Fruit fly (Drosophila melanogaster) whole organism, embryonic: ENCODE measurements around the gene scrib.
A peak's percentile ranks its signal among the peaks of the same experiment; 100 is the strongest.

Experiments
- Atf-2 ChIP-seq: fragments of 200-800 bp; sonication (Bioruptor generic); optimal IDR thresholded peaks from 2 replicates; lab custom pipeline; 2016; ENCODE audit warnings: missing biosample characterization, missing genetic modification characterization
- CG11723 ChIP-seq: fragments of 200-800 bp; sonication (Bioruptor generic); optimal IDR thresholded peaks from 2 replicates; lab custom pipeline; 2017; ENCODE audit warnings: missing biosample characterization, mild to moderate bottlenecking, missing genetic modification characterization
- CG12104 ChIP-seq: fragments of 200-800 bp; sonication (Bioruptor generic); optimal IDR thresholded peaks from 3 replicates; lab custom pipeline; 2016; ENCODE audit warnings: missing biosample characterization, missing genetic modification characterization
- CG12219 ChIP-seq: fragments of 200-800 bp; sonication (Bioruptor generic); optimal IDR thresholded peaks from 3 replicates; lab custom pipeline; 2018; ENCODE audit warnings: missing biosample characterization, mild to moderate bottlenecking, missing genetic modification characterization
- CG1233 ChIP-seq: fragments of 200-800 bp; sonication (Bioruptor generic); optimal IDR thresholded peaks from 4 replicates; lab custom pipeline; 2018; ENCODE audit warnings: missing biosample characterization, mild to moderate bottlenecking, missing genetic modification characterization
- CG14441 ChIP-seq: fragments of 200-800 bp; sonication (Bioruptor generic); IDR thresholded peaks from 2 replicates; pipeline ENCODE4 v1.3.6; 2022; ENCODE audit warnings: missing biosample characterization, missing genetic modification characterization
- CG1602 ChIP-seq: fragments of 200-800 bp; sonication (Bioruptor generic); optimal IDR thresholded peaks from 3 replicates; lab custom pipeline; 2016; ENCODE audit warnings: missing biosample characterization, missing genetic modification characterization
- CG16813 ChIP-seq: fragments of 200-800 bp; sonication (Bioruptor generic); IDR thresholded peaks from 3 replicates; pipeline ENCODE4 v1.3.6; 2022; ENCODE audit warnings: missing biosample characterization, missing genetic modification characterization; ENCODE audit not compliant: partially characterized antibody
- CG16863 ChIP-seq: fragments of 200-800 bp; sonication (Bioruptor generic); optimal IDR thresholded peaks from 3 replicates; lab custom pipeline; 2016; ENCODE audit warnings: missing biosample characterization, missing genetic modification characterization
- CG17328 ChIP-seq: fragments of 200-800 bp; sonication (Bioruptor generic); IDR thresholded peaks from 2 replicates; pipeline ENCODE4 v1.3.6; 2022; ENCODE audit warnings: missing biosample characterization, missing genetic modification characterization
- CG1792 ChIP-seq: fragments of 200-800 bp; sonication (Bioruptor generic); optimal IDR thresholded peaks from 2 replicates; lab custom pipeline; 2016; ENCODE audit warnings: missing biosample characterization, missing genetic modification characterization
- CG2199 ChIP-seq: fragments of 200-800 bp; sonication (Bioruptor generic); IDR thresholded peaks from 3 replicates; pipeline ENCODE4 v1.3.6; 2022; ENCODE audit warnings: missing biosample characterization, missing genetic modification characterization
- CG31365 ChIP-seq: fragments of 200-800 bp; sonication (Bioruptor generic); optimal IDR thresholded peaks from 2 replicates; lab custom pipeline; 2018; ENCODE audit warnings: missing biosample characterization, mild to moderate bottlenecking, missing genetic modification characterization
- CG4282 ChIP-seq: fragments of 200-800 bp; sonication (Bioruptor generic); optimal IDR thresholded peaks from 2 replicates; lab custom pipeline; 2016; ENCODE audit warnings: missing biosample characterization, missing genetic modification characterization
- CG6175 ChIP-seq: fragments of 200-800 bp; sonication (Bioruptor generic); IDR thresholded peaks from 3 replicates; pipeline ENCODE4 v1.3.6; 2022; ENCODE audit warnings: missing biosample characterization, missing genetic modification characterization
- CG7745 ChIP-seq: fragments of 200-800 bp; sonication (Bioruptor generic); optimal IDR thresholded peaks from 2 replicates; lab custom pipeline; 2018; ENCODE audit warnings: missing biosample characterization, mild to moderate bottlenecking, missing genetic modification characterization, moderate library complexity
- CG7963 ChIP-seq: fragments of 200-800 bp; sonication (Bioruptor generic); IDR thresholded peaks from 3 replicates; pipeline ENCODE4 v1.3.6; 2022; ENCODE audit warnings: missing biosample characterization, missing genetic modification characterization; ENCODE audit not compliant: partially characterized antibody
- CG8359 ChIP-seq: fragments of 200-800 bp; sonication (Bioruptor generic); optimal IDR thresholded peaks from 2 replicates; lab custom pipeline; 2017; ENCODE audit warnings: missing biosample characterization, mild to moderate bottlenecking, missing genetic modification characterization, borderline replicate concordance
- CG8765 ChIP-seq: fragments of 200-800 bp; sonication (Bioruptor generic); IDR thresholded peaks from 2 replicates; pipeline ENCODE4 v1.3.6; 2022; ENCODE audit warnings: missing biosample characterization, missing genetic modification characterization
- CG8944 ChIP-seq: fragments of 200-800 bp; sonication (Bioruptor generic); optimal IDR thresholded peaks from 3 replicates; lab custom pipeline; 2016; ENCODE audit warnings: missing biosample characterization, missing genetic modification characterization
- CG9797 ChIP-seq: fragments of 200-800 bp; sonication (Bioruptor generic); optimal IDR thresholded peaks from 3 replicates; lab custom pipeline; 2018; ENCODE audit warnings: missing biosample characterization, mild to moderate bottlenecking, missing genetic modification characterization
- CrebB ChIP-seq: fragments of 200-800 bp; sonication (Bioruptor generic); optimal IDR thresholded peaks from 3 replicates; lab custom pipeline; 2018; ENCODE audit warnings: missing biosample characterization, mild to moderate bottlenecking, missing genetic modification characterization
- Deaf1 ChIP-seq: fragments of 200-800 bp; optimal IDR thresholded peaks from 3 replicates; lab custom pipeline; 2019; ENCODE audit warnings: missing biosample characterization, mild to moderate bottlenecking, missing genetic modification characterization, moderate library complexity
- Dp ChIP-seq: fragments of 200-800 bp; sonication (Bioruptor generic); optimal IDR thresholded peaks from 2 replicates; lab custom pipeline; 2018; ENCODE audit warnings: missing biosample characterization, mild to moderate bottlenecking, missing genetic modification characterization, moderate library complexity
- HLH3B ChIP-seq: fragments of 200-800 bp; sonication (Bioruptor generic); IDR thresholded peaks from 2 replicates; pipeline ENCODE4 v1.3.6; 2022; ENCODE audit warnings: missing biosample characterization, missing genetic modification characterization
- HLH4C ChIP-seq: fragments of 200-800 bp; sonication (Bioruptor generic); IDR thresholded peaks from 3 replicates; pipeline ENCODE4 v1.3.6; 2022; ENCODE audit warnings: missing biosample characterization, missing genetic modification characterization; ENCODE audit not compliant: partially characterized antibody
- HLHmδ ChIP-seq: fragments of 200-800 bp; sonication (Bioruptor generic); optimal IDR thresholded peaks from 2 replicates; lab custom pipeline; 2018; ENCODE audit warnings: missing biosample characterization, mild to moderate bottlenecking, missing genetic modification characterization, moderate library complexity
- Lhr ChIP-seq: fragments of 200-800 bp; sonication (Bioruptor generic); optimal IDR thresholded peaks from 3 replicates; lab custom pipeline; 2017; ENCODE audit warnings: mild to moderate bottlenecking, missing biosample characterization, missing genetic modification reagents, missing genetic modification characterization
- Myb ChIP-seq: fragments of 200-800 bp; sonication (Bioruptor generic); optimal IDR thresholded peaks from 2 replicates; lab custom pipeline; 2016; ENCODE audit warnings: missing biosample characterization, missing genetic modification characterization
- NK7.1 ChIP-seq: fragments of 200-800 bp; sonication (Bioruptor generic); optimal IDR thresholded peaks from 3 replicates; lab custom pipeline; 2016; ENCODE audit warnings: missing biosample characterization, missing genetic modification characterization
- Ssrp ChIP-seq: fragments of 200-800 bp; sonication (Bioruptor generic); optimal IDR thresholded peaks from 2 replicates; lab custom pipeline; 2018; ENCODE audit warnings: missing biosample characterization, mild to moderate bottlenecking, missing genetic modification characterization, moderate library complexity
- Xbp1 ChIP-seq: fragments of 200-800 bp; sonication (Bioruptor generic); optimal IDR thresholded peaks from 3 replicates; lab custom pipeline; 2016; ENCODE audit warnings: missing biosample characterization, mild to moderate bottlenecking, missing genetic modification characterization
- chm ChIP-seq: fragments of 200-800 bp; sonication (Bioruptor generic); IDR thresholded peaks from 2 replicates; pipeline ENCODE4 v1.3.6; 2022; ENCODE audit warnings: missing biosample characterization, missing genetic modification characterization
- crc ChIP-seq: fragments of 200-800 bp; sonication (Bioruptor generic); optimal IDR thresholded peaks from 2 replicates; lab custom pipeline; 2016; ENCODE audit warnings: missing biosample characterization, missing genetic modification characterization
- dmrt11E ChIP-seq: fragments of 200-800 bp; sonication (Bioruptor generic); optimal IDR thresholded peaks from 3 replicates; lab custom pipeline; 2018; ENCODE audit warnings: missing biosample characterization, mild to moderate bottlenecking, missing genetic modification characterization, moderate library complexity
- exex ChIP-seq: fragments of 200-800 bp; sonication (Bioruptor generic); optimal IDR thresholded peaks from 4 replicates; lab custom pipeline; 2018; ENCODE audit warnings: missing biosample characterization, mild to moderate bottlenecking, missing genetic modification characterization, moderate library complexity
- fd64A ChIP-seq: fragments of 200-800 bp; sonication (Bioruptor generic); optimal IDR thresholded peaks from 3 replicates; lab custom pipeline; 2018; ENCODE audit warnings: missing biosample characterization, mild to moderate bottlenecking, missing genetic modification characterization
- fu2 ChIP-seq: fragments of 200-800 bp; sonication (Bioruptor generic); optimal IDR thresholded peaks from 2 replicates; lab custom pipeline; 2016; ENCODE audit warnings: missing biosample characterization, missing genetic modification characterization
- gsb ChIP-seq: fragments of 200-800 bp; sonication (Bioruptor generic); IDR thresholded peaks from 2 replicates; pipeline ENCODE4 v1.3.6; 2022; ENCODE audit warnings: missing biosample characterization, missing genetic modification characterization
- gt ChIP-seq: fragments of 200-800 bp; sonication (Bioruptor generic); IDR thresholded peaks from 2 replicates; pipeline ENCODE4 v1.3.6; 2022; ENCODE audit warnings: missing biosample characterization, missing genetic modification characterization
- jing ChIP-seq: fragments of 200-800 bp; sonication (Bioruptor generic); optimal IDR thresholded peaks from 2 replicates; lab custom pipeline; 2018; ENCODE audit warnings: missing biosample characterization, mild to moderate bottlenecking, missing genetic modification characterization
- klu ChIP-seq: fragments of 200-800 bp; sonication (Bioruptor generic); IDR thresholded peaks from 2 replicates; pipeline ENCODE4 v1.3.6; 2022; ENCODE audit warnings: missing biosample characterization, missing genetic modification characterization
- nau ChIP-seq: fragments of 200-800 bp; sonication (Bioruptor generic); optimal IDR thresholded peaks from 3 replicates; lab custom pipeline; 2017; ENCODE audit warnings: missing biosample characterization, mild to moderate bottlenecking, missing genetic modification characterization, missing genetic modification reagents
- p53 ChIP-seq: fragments of 200-800 bp; sonication (Bioruptor generic); optimal IDR thresholded peaks from 2 replicates; lab custom pipeline; 2016; ENCODE audit warnings: missing biosample characterization, missing genetic modification characterization
- pho ChIP-seq: fragments of 200-800 bp; sonication (Bioruptor generic); optimal IDR thresholded peaks from 2 replicates; lab custom pipeline; 2016; ENCODE audit warnings: missing biosample characterization, missing genetic modification characterization
- row ChIP-seq: fragments of 200-800 bp; sonication (Bioruptor generic); IDR thresholded peaks from 3 replicates; pipeline ENCODE4 v1.3.6; 2022; ENCODE audit warnings: missing biosample characterization, missing genetic modification characterization
- sens ChIP-seq: fragments of 200-800 bp; sonication (Bioruptor generic); peaks from one replicate; lab custom pipeline; 2016; ENCODE audit warnings: missing biosample characterization, missing genetic modification characterization
- slbo ChIP-seq: fragments of 200-800 bp; sonication (Bioruptor generic); IDR thresholded peaks from 2 replicates; pipeline ENCODE4 v1.3.6; 2022; ENCODE audit warnings: missing biosample characterization, missing genetic modification characterization
- slou ChIP-seq: fragments of 200-800 bp; sonication (Bioruptor generic); optimal IDR thresholded peaks from 3 replicates; lab custom pipeline; 2016; ENCODE audit warnings: missing biosample characterization, missing genetic modification characterization
- toy ChIP-seq: fragments of 200-800 bp; sonication (Bioruptor generic); IDR thresholded peaks from 2 replicates; pipeline ENCODE4 v1.3.6; 2022; ENCODE audit warnings: missing biosample characterization, missing genetic modification characterization
- unpg ChIP-seq: fragments of 200-800 bp; sonication (Bioruptor generic); optimal IDR thresholded peaks from 3 replicates; lab custom pipeline; 2018; ENCODE audit warnings: missing biosample characterization, mild to moderate bottlenecking, missing genetic modification characterization, moderate library complexity

Gene scrib

dm6 chr3R:26555642-26556278, 19.6 kb downstream of the scrib start (continued):
- TF ChIP-seq pho (no peak), CG1602 (GFP tag; lab: Kevin White, UChicago) (no peak), sens (GFP tag; lab: Kevin White, UChicago) (no peak), Ssrp (no peak), CG17328 (GFP tag; lab: Robert Waterston, UW) (no peak), chm (GFP tag; lab: Robert Waterston, UW) (no peak), CG16813 (no peak), Deaf1 (tag; lab: Kevin White, UChicago) (peak; percentile 8), p53 (GFP tag; lab: Kevin White, UChicago) (no peak), toy (no peak), exex (tag; lab: Kevin White, UChicago) (peak; percentile 26), CG4282 (GFP tag; lab: Kevin White, UChicago) (no peak), fu2 (GFP tag; lab: Kevin White, UChicago) (peak; percentile 32), HLH4C (no peak), HLH3B (GFP tag; lab: Robert Waterston, UW) (no peak), CG7963 (GFP tag; lab: Robert Waterston, UW) (no peak), Atf-2 (GFP tag; lab: Kevin White, UChicago) (no peak), crc (GFP tag; lab: Kevin White, UChicago) (no peak), CG1792 (GFP tag; lab: Kevin White, UChicago) (peak; percentile 19), row (GFP tag; lab: Robert Waterston, UW) (peak; percentile 10; the same call in 1 of the 3 replicates), jing (GFP tag; lab: Kevin White, UChicago) (no peak), Myb (GFP tag; lab: Kevin White, UChicago) (peak; percentile 17), CG7745 (no peak), slou (no peak), CG14441 (no peak; the same call in 1 of the 2 replicates), NK7.1 (no peak), Xbp1 (GFP tag; lab: Kevin White, UChicago) (no peak), CG11723 (no peak), CrebB (tag; lab: Kevin White, UChicago) (no peak), CG2199 (GFP tag; lab: Robert Waterston, UW) (no peak), CG31365 (tag; lab: Kevin White, UChicago) (no peak), Dp (GFP tag; lab: Kevin White, UChicago) (no peak), fd64A (GFP tag; lab: Kevin White, UChicago) (no peak), Lhr (GFP tag; lab: Kevin White, UChicago) (no peak), CG6175 (GFP tag; lab: Robert Waterston, UW) (no peak), CG12104 (GFP tag; lab: Kevin White, UChicago) (no peak), gt (GFP tag; lab: Robert Waterston, UW) (no peak), CG16863 (no peak), nau (GFP tag; lab: Kevin White, UChicago) (no peak), HLHmδ (GFP tag; lab: Kevin White, UChicago) (no peak), CG9797 (GFP tag; lab: Kevin White, UChicago) (no peak), CG8359 (GFP tag; lab: Kevin White, UChicago) (no peak), unpg (GFP tag; lab: Kevin White, UChicago) (no peak), CG8944 (GFP tag; lab: Kevin White, UChicago) (no peak), klu (no peak), slbo (GFP tag; lab: Robert Waterston, UW) (0 out of 2 replicates have a peak, but pooled peaks have one; percentile 20), CG8765 (GFP tag; lab: Robert Waterston, UW) (no peak), CG12219 (GFP tag; lab: Kevin White, UChicago) (no peak), CG1233 (no peak), gsb (no peak), dmrt11E (tag; lab: Kevin White, UChicago) (no peak)
